Worm (Caenorhabditis elegans) whole organism, L3 larva: ENCODE results near the gene gex-2.

Experiments
- ceh-28 ChIP-seq: fragments of 150-350 bp; optimal IDR thresholded peaks from 2 replicates; lab custom pipeline; 2014; ENCODE audit warnings: missing biosample characterization, missing genetic modification reagents, missing genetic modification characterization
- egl-27 ChIP-seq: sonication (generic microtip); optimal IDR thresholded peaks from 4 replicates; lab custom pipeline; 2017; ENCODE audit warnings: missing biosample characterization, missing genetic modification reagents, missing genetic modification characterization
- elt-3 ChIP-seq, 3 experiments: fragments of 150-350 bp in 1 of 3; sonication (generic microtip) in 2 of 3; optimal IDR thresholded peaks; 2 replicates in 2 of 3; 4 replicates in 1 of 3; lab custom pipeline; 2014 to 2017; ENCODE audit warnings: missing biosample characterization in 3 of 3, missing genetic modification characterization in 3 of 3
- lin-39 ChIP-seq: fragments of 150-350 bp; optimal IDR thresholded peaks from 2 replicates; lab custom pipeline; 2018; ENCODE audit warnings: missing biosample characterization, missing genetic modification reagents, missing genetic modification characterization
- lsy-12 ChIP-seq: sonication (generic microtip); optimal IDR thresholded peaks from 2 replicates; lab custom pipeline; 2016; ENCODE audit warnings: mild to moderate bottlenecking, missing genetic modification characterization, missing compliant biosample characterization
- mdl-1 ChIP-seq: fragments of 150-350 bp; optimal IDR thresholded peaks from 2 replicates; lab custom pipeline; 2014; ENCODE audit warnings: missing biosample characterization, missing genetic modification characterization
- nhr-237 ChIP-seq: fragments of 150-350 bp; optimal IDR thresholded peaks from 2 replicates; lab custom pipeline; 2014; ENCODE audit warnings: missing biosample characterization, missing genetic modification characterization
- nhr-77 ChIP-seq: fragments of 150-350 bp; optimal IDR thresholded peaks from 2 replicates; lab custom pipeline; 2014; ENCODE audit warnings: missing biosample characterization, missing genetic modification characterization
- pha-4 ChIP-seq: fragments of 150-350 bp; optimal IDR thresholded peaks from 2 replicates; lab custom pipeline; 2014; ENCODE audit warnings: missing biosample characterization, missing genetic modification reagents, missing genetic modification characterization
- zag-1 ChIP-seq: fragments of 150-350 bp; optimal IDR thresholded peaks from 2 replicates; lab custom pipeline; 2014; ENCODE audit warnings: missing biosample characterization, missing genetic modification characterization

ce11 chrIV:613155-613554 is 40.6 kb downstream of the gex-2 start:
- TF ChIP-seq egl-27 (tag; lab: Kevin White, UChicago) (no peak), mdl-1 (no peak), ceh-28 (tag; lab: Kevin White, UChicago) (no peak), zag-1 (no peak), lin-39 (tag; lab: Kevin White, UChicago) (no peak), elt-3 (tag; optimal IDR thresholded peaks at IDR 0.05; lab: Kevin White, UChicago) (no peak), lsy-12 (no peak), pha-4 (tag; lab: Kevin White, UChicago) (no peak), nhr-77 (tag; lab: Kevin White, UChicago) (no peak), nhr-237 (tag; lab: Kevin White, UChicago) (no peak)
